Fruit fly (Drosophila melanogaster) whole organism, prepupa: ENCODE results near the gene Hpf1.

Source experiments
- CG31627 ChIP-seq: fragments of 200-800 bp; sonication (Bioruptor generic); optimal IDR thresholded peaks from 3 replicates; lab custom pipeline; 2016; ENCODE audit warnings: missing biosample characterization, missing genetic modification characterization
- CG32006 ChIP-seq: fragments of 200-800 bp; sonication (Bioruptor generic); optimal IDR thresholded peaks from 3 replicates; lab custom pipeline; 2017; ENCODE audit warnings: missing biosample characterization, mild to moderate bottlenecking, missing genetic modification characterization

DNA sequence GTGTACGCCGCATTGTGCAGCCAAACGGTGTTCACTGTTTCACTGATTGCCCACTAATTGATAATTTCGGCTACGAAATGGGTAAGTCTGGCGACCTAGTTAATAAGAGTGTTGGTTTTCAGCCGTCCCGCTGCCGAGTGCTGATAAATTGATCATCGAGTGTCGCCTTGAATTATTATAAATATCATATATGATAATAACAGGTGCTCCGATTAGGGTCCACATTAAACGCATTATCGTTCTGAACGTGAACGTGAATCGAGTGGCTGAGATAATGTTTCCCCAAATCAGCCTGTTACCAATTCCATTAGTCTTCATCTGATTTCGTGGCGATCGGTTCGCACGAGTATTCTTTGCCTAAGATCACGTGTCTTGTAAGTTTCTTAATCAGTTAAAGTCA is 49.6 kb downstream of the Hpf1 start:
- no peak for TF ChIP-seq CG32006 (GFP tag; lab: Kevin White, UChicago)
- TF ChIP-seq CG31627 (GFP tag; lab: Kevin White, UChicago): no peak
